Fruit fly (Drosophila melanogaster) whole organism, embryonic: Measurements from ENCODE around the gene Sps2.

Experiments
- CG10147 ChIP-seq: fragments of 200-800 bp; sonication (Bioruptor generic); optimal IDR thresholded peaks from 2 replicates; lab custom pipeline; 2019; ENCODE audit warnings: missing biosample characterization, mild to moderate bottlenecking, missing genetic modification characterization, moderate library complexity
- CG10565 ChIP-seq: fragments of 200-800 bp; sonication (Bioruptor generic); optimal IDR thresholded peaks from 3 replicates; lab custom pipeline; 2016; ENCODE audit warnings: missing biosample characterization, mild to moderate bottlenecking, missing genetic modification characterization
- CG11093 ChIP-seq: fragments of 200-800 bp; sonication (Bioruptor generic); IDR thresholded peaks from 3 replicates; pipeline ENCODE4 v1.3.6; 2022; ENCODE audit warnings: missing biosample characterization, missing genetic modification characterization
- CG11696 ChIP-seq: fragments of 200-800 bp; sonication (Bioruptor generic); IDR thresholded peaks from 2 replicates; pipeline ENCODE4 v1.3.6; 2022; ENCODE audit warnings: missing biosample characterization, missing genetic modification characterization
- CG12104 ChIP-seq: fragments of 200-800 bp; sonication (Bioruptor generic); optimal IDR thresholded peaks from 3 replicates; lab custom pipeline; 2016; ENCODE audit warnings: missing biosample characterization, missing genetic modification characterization
- CG1233 ChIP-seq: fragments of 200-800 bp; sonication (Bioruptor generic); optimal IDR thresholded peaks from 4 replicates; lab custom pipeline; 2018; ENCODE audit warnings: missing biosample characterization, mild to moderate bottlenecking, missing genetic modification characterization
- CG12659 ChIP-seq: fragments of 200-800 bp; sonication (Bioruptor generic); optimal IDR thresholded peaks from 3 replicates; lab custom pipeline; 2017; ENCODE audit warnings: mild to moderate bottlenecking, missing biosample characterization, missing genetic modification reagents, missing genetic modification characterization
- CG13296 ChIP-seq: fragments of 200-800 bp; sonication (Bioruptor generic); optimal IDR thresholded peaks from 3 replicates; lab custom pipeline; 2018; ENCODE audit warnings: missing biosample characterization, mild to moderate bottlenecking, missing genetic modification characterization
- CG14441 ChIP-seq: fragments of 200-800 bp; sonication (Bioruptor generic); IDR thresholded peaks from 2 replicates; pipeline ENCODE4 v1.3.6; 2022; ENCODE audit warnings: missing biosample characterization, missing genetic modification characterization
- CG16813 ChIP-seq: fragments of 200-800 bp; sonication (Bioruptor generic); IDR thresholded peaks from 3 replicates; pipeline ENCODE4 v1.3.6; 2022; ENCODE audit warnings: missing biosample characterization, missing genetic modification characterization; ENCODE audit not compliant: partially characterized antibody
- CG1832 ChIP-seq: fragments of 200-800 bp; sonication (Bioruptor generic); optimal IDR thresholded peaks from 2 replicates; lab custom pipeline; 2017; ENCODE audit warnings: missing biosample characterization, mild to moderate bottlenecking, missing genetic modification characterization, inconsistent platforms
- CG3847 ChIP-seq: fragments of 200-800 bp; sonication (Bioruptor generic); IDR thresholded peaks from 2 replicates; pipeline ENCODE4 v1.3.6; 2022; ENCODE audit warnings: missing biosample characterization, missing genetic modification characterization
- CG4360 ChIP-seq: fragments of 200-800 bp; sonication (Bioruptor generic); IDR thresholded peaks from 2 replicates; pipeline ENCODE4 v1.3.6; 2022; ENCODE audit warnings: missing biosample characterization, missing genetic modification characterization
- CG8944 ChIP-seq: fragments of 200-800 bp; sonication (Bioruptor generic); optimal IDR thresholded peaks from 3 replicates; lab custom pipeline; 2016; ENCODE audit warnings: missing biosample characterization, missing genetic modification characterization
- CG9609 ChIP-seq: fragments of 200-800 bp; sonication (Bioruptor generic); optimal IDR thresholded peaks from 3 replicates; lab custom pipeline; 2016; ENCODE audit warnings: missing biosample characterization, missing genetic modification characterization
- Chrac-16 ChIP-seq: fragments of 200-800 bp; sonication (Bioruptor generic); optimal IDR thresholded peaks from 3 replicates; lab custom pipeline; 2016; ENCODE audit warnings: missing biosample characterization, missing genetic modification characterization
- Dfd ChIP-seq, 2 experiments: fragments of >200 bp; optimal IDR thresholded peaks; 2 replicates each; lab custom pipeline; 2017; ENCODE audit warnings: missing biosample characterization in 2 of 2, missing genetic modification characterization in 2 of 2
- Dip3 ChIP-seq: fragments of 200-800 bp; sonication (Bioruptor generic); optimal IDR thresholded peaks from 3 replicates; lab custom pipeline; 2016; ENCODE audit warnings: missing biosample characterization, missing genetic modification characterization
- Doc2 ChIP-seq: fragments of 200-800 bp; sonication (Bioruptor generic); IDR thresholded peaks from 2 replicates; pipeline ENCODE4 v1.3.6; 2022; ENCODE audit warnings: missing biosample characterization, missing genetic modification characterization
- E2f2 ChIP-seq: fragments of 200-800 bp; sonication (Bioruptor generic); IDR thresholded peaks from 2 replicates; pipeline ENCODE4 v1.3.6; 2022; ENCODE audit warnings: missing biosample characterization, missing genetic modification characterization
- HHEX ChIP-seq: fragments of 200-800 bp; sonication (Bioruptor generic); optimal IDR thresholded peaks from 3 replicates; lab custom pipeline; 2017; ENCODE audit warnings: missing biosample characterization, mild to moderate bottlenecking, missing genetic modification characterization, missing genetic modification reagents
- HLH3B ChIP-seq: fragments of 200-800 bp; sonication (Bioruptor generic); IDR thresholded peaks from 2 replicates; pipeline ENCODE4 v1.3.6; 2022; ENCODE audit warnings: missing biosample characterization, missing genetic modification characterization
- HmgD ChIP-seq: fragments of 200-800 bp; sonication (Bioruptor generic); optimal IDR thresholded peaks from 3 replicates; lab custom pipeline; 2016; ENCODE audit warnings: missing biosample characterization, missing genetic modification characterization
- Kr ChIP-seq: fragments of 200-800 bp; sonication (Bioruptor generic); optimal IDR thresholded peaks from 2 replicates; lab custom pipeline; 2017; ENCODE audit warnings: missing biosample characterization, mild to moderate bottlenecking, missing genetic modification characterization
- Med ChIP-seq: fragments of 200-800 bp; sonication (Bioruptor generic); peaks from one replicate; lab custom pipeline; 2016; ENCODE audit warnings: missing biosample characterization, missing genetic modification characterization, mild to moderate bottlenecking, inconsistent platforms, moderate library complexity
- Mes4 ChIP-seq: fragments of 200-800 bp; sonication (Bioruptor generic); optimal IDR thresholded peaks from 2 replicates; lab custom pipeline; 2016; ENCODE audit warnings: missing biosample characterization, missing genetic modification characterization
- NC2α ChIP-seq: fragments of 200-800 bp; sonication (Bioruptor generic); optimal IDR thresholded peaks from 2 replicates; lab custom pipeline; 2016; ENCODE audit warnings: missing biosample characterization, missing genetic modification characterization
- NfI ChIP-seq: fragments of 200-800 bp; sonication (Bioruptor generic); optimal IDR thresholded peaks from 3 replicates; lab custom pipeline; 2018; ENCODE audit warnings: missing biosample characterization, mild to moderate bottlenecking, missing genetic modification characterization, moderate library complexity
- Spps ChIP-seq: fragments of 200-800 bp; sonication (Bioruptor generic); optimal IDR thresholded peaks from 2 replicates; lab custom pipeline; 2018; ENCODE audit warnings: missing biosample characterization, mild to moderate bottlenecking, missing genetic modification characterization
- aop ChIP-seq: fragments of 200-800 bp; sonication (Bioruptor generic); IDR thresholded peaks from 2 replicates; pipeline ENCODE4 v1.3.6; 2022; ENCODE audit warnings: missing biosample characterization, missing genetic modification characterization
- croc ChIP-seq: fragments of 200-800 bp; sonication (Bioruptor generic); conservative IDR thresholded peaks from 3 replicates; pipeline ENCODE4 v1.3.6; 2022; ENCODE audit warnings: missing biosample characterization, missing genetic modification characterization
- ewg ChIP-seq: fragments of 200-800 bp; sonication (Bioruptor generic); optimal IDR thresholded peaks from 3 replicates; lab custom pipeline; 2017; ENCODE audit warnings: mild to moderate bottlenecking, missing biosample characterization, missing genetic modification reagents, missing genetic modification characterization
- gcm ChIP-seq: fragments of 200-800 bp; sonication (Bioruptor generic); optimal IDR thresholded peaks from 2 replicates; lab custom pipeline; 2019; ENCODE audit warnings: missing biosample characterization, mild to moderate bottlenecking, missing genetic modification characterization, moderate library complexity
- grau ChIP-seq: fragments of 200-800 bp; optimal IDR thresholded peaks from 3 replicates; lab custom pipeline; 2019; ENCODE audit warnings: missing biosample characterization, mild to moderate bottlenecking, missing genetic modification characterization, moderate library complexity
- gro ChIP-seq: fragments of 200-800 bp; sonication (Bioruptor generic); optimal IDR thresholded peaks from 2 replicates; lab custom pipeline; 2016; ENCODE audit warnings: missing biosample characterization, missing genetic modification characterization
- hth ChIP-seq: fragments of >200 bp; optimal IDR thresholded peaks from 2 replicates; lab custom pipeline; 2017; ENCODE audit warnings: inconsistent platforms
- jigr1 ChIP-seq: fragments of 200-800 bp; sonication (Bioruptor generic); IDR thresholded peaks from 3 replicates; pipeline ENCODE4 v1.3.6; 2022; ENCODE audit warnings: missing biosample characterization, missing genetic modification characterization
- ken ChIP-seq: fragments of 200-800 bp; sonication (Bioruptor generic); IDR thresholded peaks from 3 replicates; pipeline ENCODE4 v1.3.6; 2022; ENCODE audit warnings: missing biosample characterization, missing genetic modification characterization
- lab ChIP-seq: fragments of 200-800 bp; sonication (Bioruptor generic); optimal IDR thresholded peaks from 3 replicates; lab custom pipeline; 2017; ENCODE audit warnings: missing biosample characterization, missing genetic modification characterization, mild to moderate bottlenecking, moderate library complexity, missing genetic modification reagents
- lbe ChIP-seq: fragments of 200-800 bp; sonication (Bioruptor generic); optimal IDR thresholded peaks from 2 replicates; lab custom pipeline; 2016; ENCODE audit warnings: missing biosample characterization, mild to moderate bottlenecking, missing genetic modification characterization
- maf-S ChIP-seq: fragments of 200-800 bp; sonication (Bioruptor generic); optimal IDR thresholded peaks from 2 replicates; lab custom pipeline; 2016; ENCODE audit warnings: missing biosample characterization, missing genetic modification characterization
- odd ChIP-seq: fragments of 200-800 bp; sonication (Bioruptor generic); optimal IDR thresholded peaks from 2 replicates; lab custom pipeline; 2017; ENCODE audit warnings: missing biosample characterization, mild to moderate bottlenecking, missing genetic modification characterization
- otp ChIP-seq: fragments of 200-800 bp; sonication (Bioruptor generic); IDR thresholded peaks from 3 replicates; pipeline ENCODE4, ENCODE4 v1.3.6; 2022; ENCODE audit warnings: missing biosample characterization, missing genetic modification characterization
- pita ChIP-seq: fragments of 200-800 bp; sonication (Bioruptor generic); optimal IDR thresholded peaks from 2 replicates; lab custom pipeline; 2017; ENCODE audit warnings: missing biosample characterization, mild to moderate bottlenecking, missing genetic modification characterization
- prd ChIP-seq, 3 experiments: fragments of >200 bp in 2 of 3; fragments of 200-800 bp in 1 of 3; sonication (Bioruptor generic) in 1 of 3; optimal IDR thresholded peaks in 2 of 3; IDR thresholded peaks in 1 of 3; 2 replicates in 2 of 3; 3 replicates in 1 of 3; pipeline versions ENCODE4 v1.3.6 to Lab custom; 2017 to 2022; ENCODE audit warnings: missing biosample characterization in 1 of 3, missing genetic modification characterization in 1 of 3
- sisA ChIP-seq: fragments of 200-800 bp; sonication (Bioruptor generic); IDR thresholded peaks from 2 replicates; pipeline ENCODE4 v1.3.6; 2022; ENCODE audit warnings: missing biosample characterization, missing genetic modification characterization
- stwl ChIP-seq: fragments of 200-800 bp; sonication (Bioruptor generic); optimal IDR thresholded peaks from 3 replicates; lab custom pipeline; 2018; ENCODE audit warnings: missing biosample characterization, mild to moderate bottlenecking, missing genetic modification characterization, moderate library complexity
- trh ChIP-seq: fragments of 200-800 bp; sonication (Bioruptor generic); optimal IDR thresholded peaks from 2 replicates; lab custom pipeline; 2016; ENCODE audit warnings: missing biosample characterization, missing genetic modification characterization
- vfl ChIP-seq: fragments of 200-800 bp; sonication (Bioruptor generic); optimal IDR thresholded peaks from 2 replicates; lab custom pipeline; 2016; ENCODE audit warnings: missing biosample characterization, missing genetic modification characterization
- z ChIP-seq: fragments of 200-800 bp; sonication (Bioruptor generic); IDR thresholded peaks from 3 replicates; pipeline ENCODE4 v1.3.6; 2022; ENCODE audit warnings: missing biosample characterization, missing genetic modification characterization

The Sps2 gene

dm6 chr2L:10381890-10382450 lies 39.6 kb downstream of the Sps2 start, which contains the start of gene CG5096 (continued):
- peak; percentile 75 for TF ChIP-seq odd
- TF ChIP-seq maf-S (GFP tag; lab: Kevin White, UChicago): peak; percentile 67
- TF ChIP-seq ken (GFP tag; lab: Robert Waterston, UW): peak; percentile 81; the same call in 2 of the 3 replicates
- TF ChIP-seq gcm (GFP tag; lab: Kevin White, UChicago): peak; percentile 87
- TF ChIP-seq HHEX: peak; percentile 90
- TF ChIP-seq CG4360 (GFP tag; lab: Robert Waterston, UW): peak; percentile 62
- peak; percentile 67 for TF ChIP-seq Spps (tag; lab: Kevin White, UChicago)
- TF ChIP-seq CG1832 (GFP tag; lab: Kevin White, UChicago): no peak
- TF ChIP-seq prd (optimal IDR thresholded peaks at IDR 0.05; lab: Kevin White, UChicago): no peak
- peak; percentile 87 for TF ChIP-seq prd (GFP tag; IDR thresholded peaks at IDR 0.05; lab: Robert Waterston, UW)
- peak; percentile 84 for TF ChIP-seq CG1233 (GFP tag; lab: Kevin White, UChicago)
- TF ChIP-seq NC2α: peak; percentile 33
- TF ChIP-seq lab (GFP tag; lab: Kevin White, UChicago): peak; percentile 97
- peak; percentile 53 for TF ChIP-seq CG9609 (GFP tag; lab: Kevin White, UChicago)
- peak; percentile 89 for TF ChIP-seq NfI (GFP tag; lab: Kevin White, UChicago)
- peak; percentile 66 for TF ChIP-seq CG12104
- TF ChIP-seq CG11696: peak; percentile 75
- peak; percentile 72; the same call in 1 of the 2 replicates for TF ChIP-seq sisA
- TF ChIP-seq pita (GFP tag; lab: Kevin White, UChicago): no peak
- TF ChIP-seq CG10147: peak; percentile 85
- no peak for TF ChIP-seq Kr (GFP tag; lab: Kevin White, UChicago)
- TF ChIP-seq Doc2 (GFP tag; lab: Robert Waterston, UW): no peak
- peak; percentile 93; the same call in 1 of the 2 replicates for TF ChIP-seq HLH3B (GFP tag; lab: Robert Waterston, UW)
- TF ChIP-seq CG14441 (GFP tag; lab: Robert Waterston, UW): peak; percentile 92
- TF ChIP-seq E2f2 (GFP tag; lab: Robert Waterston, UW): peak; percentile 74
- TF ChIP-seq gro: peak; percentile 90
- no peak for TF ChIP-seq HmgD (GFP tag; lab: Kevin White, UChicago)
- TF ChIP-seq z: no peak
- TF ChIP-seq trh (GFP tag; lab: Kevin White, UChicago): peak; percentile 51
- TF ChIP-seq CG12659: peak; percentile 90
- TF ChIP-seq ewg (GFP tag; lab: Kevin White, UChicago): peak; percentile 64
- no peak for TF ChIP-seq aop (GFP tag; lab: Robert Waterston, UW)
- TF ChIP-seq Med (GFP tag; lab: Kevin White, UChicago): peak; percentile 97
- TF ChIP-seq stwl (tag; lab: Kevin White, UChicago): no peak
- peak; percentile 57 for TF ChIP-seq vfl (GFP tag; lab: Kevin White, UChicago)
- peak; percentile 29 for TF ChIP-seq Mes4 (GFP tag; lab: Kevin White, UChicago)
- TF ChIP-seq hth (lab: Kevin White, UChicago): no peak
- TF ChIP-seq croc (GFP tag; lab: Robert Waterston, UW): no peak
- peak; percentile 65; the same call in 1 of the 3 replicates for TF ChIP-seq CG11093 (GFP tag; lab: Robert Waterston, UW)
- peak; percentile 94 for TF ChIP-seq CG13296 (GFP tag; lab: Kevin White, UChicago)
- peak; percentile 43 for TF ChIP-seq CG8944 (GFP tag; lab: Kevin White, UChicago)
- TF ChIP-seq CG10565: no peak
- TF ChIP-seq grau (tag; lab: Kevin White, UChicago): peak; percentile 93
- TF ChIP-seq Dfd (GFP tag; optimal IDR thresholded peaks at IDR 0.05; lab: Kevin White, UChicago): no peak
- peak; percentile 58 for TF ChIP-seq Chrac-16 (GFP tag; lab: Kevin White, UChicago)
- peak; percentile 62 for TF ChIP-seq lbe (GFP tag; lab: Kevin White, UChicago)
- TF ChIP-seq otp (GFP tag; lab: Robert Waterston, UW): peak; percentile 87
- TF ChIP-seq CG3847 (GFP tag; lab: Robert Waterston, UW): peak; percentile 82; the same call in 1 of the 2 replicates
- no peak for TF ChIP-seq CG16813 (GFP tag; lab: Robert Waterston, UW)
- peak; percentile 87 for TF ChIP-seq Dip3 (GFP tag; lab: Kevin White, UChicago)
- TF ChIP-seq jigr1 (GFP tag; lab: Robert Waterston, UW): 0 out of 3 replicates have a peak, but pooled peaks have one; percentile 47
